Fruit fly (Drosophila melanogaster) whole organism, prepupa: ENCODE data around the gene Ir92a.

ENCODE experiments used
- CG10631 ChIP-seq: fragments of 200-800 bp; sonication (Bioruptor generic); optimal IDR thresholded peaks from 2 replicates; lab custom pipeline; 2016; ENCODE audit warnings: missing biosample characterization, missing genetic modification characterization
- CG11762 ChIP-seq: fragments of 200-800 bp; sonication (Bioruptor generic); optimal IDR thresholded peaks from 3 replicates; lab custom pipeline; 2016; ENCODE audit warnings: missing biosample characterization, missing genetic modification characterization; ENCODE audit not compliant: insufficient read depth
- CG15336 ChIP-seq: fragments of 200-800 bp; sonication (Bioruptor generic); IDR thresholded peaks from 2 replicates; pipeline ENCODE4 v1.3.6; 2022; ENCODE audit warnings: missing biosample characterization, missing genetic modification characterization
- CG16779 ChIP-seq: fragments of 200-800 bp; sonication (Bioruptor generic); optimal IDR thresholded peaks from 3 replicates; lab custom pipeline; 2017; ENCODE audit warnings: missing biosample characterization, mild to moderate bottlenecking, missing genetic modification characterization
- CG31627 ChIP-seq: fragments of 200-800 bp; sonication (Bioruptor generic); optimal IDR thresholded peaks from 3 replicates; lab custom pipeline; 2016; ENCODE audit warnings: missing biosample characterization, missing genetic modification characterization
- CG32006 ChIP-seq: fragments of 200-800 bp; sonication (Bioruptor generic); optimal IDR thresholded peaks from 3 replicates; lab custom pipeline; 2017; ENCODE audit warnings: missing biosample characterization, mild to moderate bottlenecking, missing genetic modification characterization
- CG34406 ChIP-seq: fragments of 200-800 bp; sonication (Bioruptor generic); optimal IDR thresholded peaks from 3 replicates; lab custom pipeline; 2016; ENCODE audit warnings: missing biosample characterization, missing genetic modification characterization
- CG6163 ChIP-seq: fragments of 200-800 bp; sonication (Bioruptor generic); IDR thresholded peaks from 3 replicates; pipeline ENCODE4 v1.3.6; 2022; ENCODE audit warnings: missing biosample characterization, missing genetic modification characterization
- CG6276 ChIP-seq: fragments of 200-800 bp; sonication (Bioruptor generic); optimal IDR thresholded peaks from 2 replicates; lab custom pipeline; 2017; ENCODE audit warnings: missing biosample characterization, mild to moderate bottlenecking, missing genetic modification characterization
- CG6792 ChIP-seq: fragments of 200-800 bp; sonication (Bioruptor generic); optimal IDR thresholded peaks from 3 replicates; lab custom pipeline; 2016; ENCODE audit warnings: missing biosample characterization, missing genetic modification characterization
- CG6854 ChIP-seq: fragments of 200-800 bp; sonication (Bioruptor generic); optimal IDR thresholded peaks from 2 replicates; lab custom pipeline; 2017; ENCODE audit warnings: missing biosample characterization, mild to moderate bottlenecking, missing genetic modification characterization
- CG7368 ChIP-seq: fragments of 200-800 bp; sonication (Bioruptor generic); optimal IDR thresholded peaks from 3 replicates; lab custom pipeline; 2016; ENCODE audit warnings: missing biosample characterization, missing genetic modification characterization
- CG9139 ChIP-seq: fragments of 200-800 bp; sonication (Bioruptor generic); optimal IDR thresholded peaks from 3 replicates; lab custom pipeline; 2017; ENCODE audit warnings: missing biosample characterization, mild to moderate bottlenecking, missing genetic modification characterization
- Eip75B ChIP-seq: fragments of 200-800 bp; sonication (Bioruptor generic); optimal IDR thresholded peaks from 3 replicates; lab custom pipeline; 2016; ENCODE audit warnings: missing biosample characterization, missing genetic modification characterization
- Ets96B ChIP-seq: fragments of 200-800 bp; optimal IDR thresholded peaks from 2 replicates; lab custom pipeline; 2019; ENCODE audit warnings: missing biosample characterization, mild to moderate bottlenecking, missing genetic modification characterization, moderate library complexity
- Gug ChIP-seq: fragments of 200-800 bp; sonication (Bioruptor generic); IDR thresholded peaks from 2 replicates; pipeline ENCODE4 v1.3.6; 2022; ENCODE audit warnings: missing biosample characterization, missing genetic modification characterization
- Hr38 ChIP-seq: sonication (Bioruptor generic); optimal IDR thresholded peaks from 2 replicates; lab custom pipeline; 2016; ENCODE audit warnings: missing biosample characterization, missing genetic modification characterization
- Hr39 ChIP-seq: fragments of 200-800 bp; sonication (Bioruptor generic); optimal IDR thresholded peaks from 2 replicates; lab custom pipeline; 2016; ENCODE audit warnings: missing biosample characterization, missing genetic modification characterization
- Hr4 ChIP-seq: fragments of 200-800 bp; sonication (Bioruptor generic); optimal IDR thresholded peaks from 3 replicates; lab custom pipeline; 2016; ENCODE audit warnings: missing biosample characterization, missing genetic modification characterization
- Lpt ChIP-seq: fragments of 200-800 bp; sonication (Bioruptor generic); optimal IDR thresholded peaks from 3 replicates; lab custom pipeline; 2016; ENCODE audit warnings: missing biosample characterization, missing genetic modification characterization
- OdsH ChIP-seq: fragments of 200-800 bp; sonication (Bioruptor generic); optimal IDR thresholded peaks from 3 replicates; lab custom pipeline; 2016; ENCODE audit warnings: missing biosample characterization, missing genetic modification characterization
- Sox102F ChIP-seq: fragments of 200-800 bp; sonication (Bioruptor generic); optimal IDR thresholded peaks from 2 replicates; lab custom pipeline; 2016; ENCODE audit warnings: missing biosample characterization, mild to moderate bottlenecking, missing genetic modification characterization
- Sox14 ChIP-seq: fragments of 200-800 bp; sonication (Bioruptor generic); optimal IDR thresholded peaks from 3 replicates; lab custom pipeline; 2016; ENCODE audit warnings: missing biosample characterization, missing genetic modification characterization
- Sox15 ChIP-seq: fragments of 200-800 bp; sonication (Bioruptor generic); optimal IDR thresholded peaks from 3 replicates; lab custom pipeline; 2016; ENCODE audit warnings: missing biosample characterization, missing genetic modification characterization
- achi ChIP-seq: fragments of 200-800 bp; sonication (Bioruptor generic); optimal IDR thresholded peaks from 3 replicates; lab custom pipeline; 2016; ENCODE audit warnings: missing biosample characterization, missing genetic modification characterization
- cyc ChIP-seq: fragments of 200-800 bp; sonication (Bioruptor generic); optimal IDR thresholded peaks from 3 replicates; lab custom pipeline; 2016; ENCODE audit warnings: missing biosample characterization, missing genetic modification characterization
- dac ChIP-seq: fragments of 200-800 bp; sonication (Bioruptor generic); optimal IDR thresholded peaks from 2 replicates; lab custom pipeline; 2017; ENCODE audit warnings: missing biosample characterization, mild to moderate bottlenecking, missing genetic modification characterization
- dsx ChIP-seq: fragments of 200-800 bp; optimal IDR thresholded peaks from 3 replicates; lab custom pipeline; 2019; ENCODE audit warnings: missing biosample characterization, mild to moderate bottlenecking, missing genetic modification characterization, moderate library complexity; ENCODE audit not compliant: poor library complexity, severe bottlenecking
- esn ChIP-seq: fragments of 200-800 bp; sonication (Bioruptor generic); optimal IDR thresholded peaks from 2 replicates; lab custom pipeline; 2016; ENCODE audit warnings: missing biosample characterization, mild to moderate bottlenecking, missing genetic modification characterization, moderate library complexity
- fd59A ChIP-seq: fragments of 200-800 bp; sonication (Bioruptor generic); optimal IDR thresholded peaks from 2 replicates; lab custom pipeline; 2017; ENCODE audit warnings: missing biosample characterization, mild to moderate bottlenecking, missing genetic modification characterization, missing genetic modification reagents
- fkh ChIP-seq: fragments of 200-800 bp; sonication (Bioruptor generic); optimal IDR thresholded peaks from 3 replicates; lab custom pipeline; 2017; ENCODE audit warnings: missing biosample characterization, mild to moderate bottlenecking, missing genetic modification characterization, moderate library complexity
- net ChIP-seq: fragments of 200-800 bp; sonication (Bioruptor generic); optimal IDR thresholded peaks from 3 replicates; lab custom pipeline; 2016; ENCODE audit warnings: missing biosample characterization, missing genetic modification characterization
- salr ChIP-seq, 2 experiments: fragments of 200-800 bp; sonication (Bioruptor generic); optimal IDR thresholded peaks; 3 replicates each; lab custom pipeline; 2016 to 2018; ENCODE audit warnings: missing biosample characterization in 2 of 2, missing genetic modification characterization in 2 of 2, mild to moderate bottlenecking in 1 of 2
- ss ChIP-seq, 2 experiments: fragments of 200-800 bp; sonication (Bioruptor generic); optimal IDR thresholded peaks; 2 replicates in 1 of 2; 3 replicates in 1 of 2; lab custom pipeline; 2017 to 2018; ENCODE audit warnings: mild to moderate bottlenecking in 2 of 2, missing biosample characterization in 2 of 2, missing genetic modification characterization in 2 of 2, moderate library complexity in 1 of 2
- svp ChIP-seq: fragments of 200-800 bp; sonication (Bioruptor generic); peaks from one replicate; lab custom pipeline; 2016; ENCODE audit warnings: missing biosample characterization, missing genetic modification characterization
- vri ChIP-seq: fragments of 200-800 bp; sonication (Bioruptor generic); optimal IDR thresholded peaks from 3 replicates; lab custom pipeline; 2016; ENCODE audit warnings: missing biosample characterization, mild to moderate bottlenecking, missing genetic modification characterization

The Ir92a gene

dm6 chr3R:20292030-20292879 lies 46.5 kb upstream of the Ir92a start (continued):
- peak; percentile 42 for TF ChIP-seq CG9139
- TF ChIP-seq CG32006 (GFP tag; lab: Kevin White, UChicago) = no peak
- TF ChIP-seq dac = no peak
- peak; percentile 83 for TF ChIP-seq Ets96B (tag; lab: Kevin White, UChicago)
- peak; percentile 82 for TF ChIP-seq Sox15 (GFP tag; lab: Kevin White, UChicago)
- TF ChIP-seq CG11762 (GFP tag; lab: Kevin White, UChicago) = peak; percentile 69
- TF ChIP-seq CG6854 (GFP tag; lab: Kevin White, UChicago) = no peak
- peak; percentile 86 for TF ChIP-seq CG31627
- peak; percentile 59 to 86 for TF ChIP-seq salr (GFP tag; optimal IDR thresholded peaks at IDR 0.05; lab: Kevin White, UChicago)
- peak; percentile 81 for TF ChIP-seq CG34406 (GFP tag; lab: Kevin White, UChicago)
- TF ChIP-seq vri (GFP tag; lab: Kevin White, UChicago) = no peak
- TF ChIP-seq esn = peak; percentile 91
- TF ChIP-seq achi (GFP tag; lab: Kevin White, UChicago) = peak; percentile 82
- TF ChIP-seq CG10631 = peak; percentile 91
- peak; percentile 54; the same call in 1 of the 3 replicates for TF ChIP-seq CG6163 (GFP tag; lab: Robert Waterston, UW)
- peak; percentile 64 for TF ChIP-seq Sox102F (GFP tag; lab: Kevin White, UChicago)
- TF ChIP-seq Sox14 (GFP tag; lab: Kevin White, UChicago) = peak; percentile 86
- peak; percentile 90 for TF ChIP-seq svp (GFP tag; lab: Kevin White, UChicago)
- TF ChIP-seq OdsH (GFP tag; lab: Kevin White, UChicago) = no peak
- TF ChIP-seq cyc (GFP tag; lab: Kevin White, UChicago) = peak; percentile 81

DNA sequence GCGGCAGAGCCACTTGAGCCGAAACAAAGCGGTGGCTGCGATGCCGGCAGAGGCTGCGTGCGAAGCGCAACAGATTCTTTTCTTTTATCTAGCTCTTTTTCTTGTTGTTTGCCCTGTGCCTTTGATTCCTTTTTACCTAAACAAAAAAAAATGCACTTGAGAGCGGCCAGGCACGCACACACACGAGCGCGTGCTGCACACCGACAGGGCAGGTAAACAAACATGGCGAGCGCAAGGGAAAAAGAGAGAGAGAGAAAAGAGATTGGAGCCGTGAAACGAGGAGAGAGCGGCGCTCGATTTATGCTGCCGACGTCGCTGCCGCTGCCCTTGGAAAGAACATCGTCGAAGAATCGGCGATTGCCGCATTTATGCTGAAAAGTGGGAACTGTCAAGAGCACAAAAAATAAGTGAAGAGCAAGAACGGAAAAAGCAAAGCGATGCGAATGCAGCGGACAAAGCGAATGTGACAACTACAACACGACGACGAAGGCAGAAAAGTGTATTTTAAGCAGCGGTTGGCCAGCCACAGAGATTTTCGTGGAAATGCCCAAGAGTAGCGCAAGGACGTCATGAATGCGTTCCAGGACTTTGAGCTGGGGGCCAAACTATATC lies 45.8 kb upstream of the Ir92a start:
- TF ChIP-seq ss (GFP tag; optimal IDR thresholded peaks at IDR 0.05; lab: Kevin White, UChicago) = peak in 1 of 2 experiments; percentile 70
- no peak for TF ChIP-seq fd59A
- no peak for TF ChIP-seq CG9139
- TF ChIP-seq Lpt = peak; percentile 35
- no peak for TF ChIP-seq Sox14 (GFP tag; lab: Kevin White, UChicago)
- TF ChIP-seq CG16779 (tag; lab: Kevin White, UChicago) = no peak
- TF ChIP-seq esn = no peak
- TF ChIP-seq fkh (GFP tag; lab: Kevin White, UChicago) = no peak
- TF ChIP-seq net (GFP tag; lab: Kevin White, UChicago) = no peak
- no peak for TF ChIP-seq CG31627
- TF ChIP-seq CG7368 (GFP tag; lab: Kevin White, UChicago) = no peak
- no peak for TF ChIP-seq CG6792
- TF ChIP-seq Hr39 = no peak
- no peak for TF ChIP-seq salr (GFP tag; optimal IDR thresholded peaks at IDR 0.05; lab: Kevin White, UChicago)
- TF ChIP-seq Hr4 (GFP tag; lab: Kevin White, UChicago) = no peak
- 0 out of 2 replicates have a peak, but pooled peaks have one; percentile 10 for TF ChIP-seq CG15336 (GFP tag; lab: Robert Waterston, UW)
- no peak for TF ChIP-seq Hr38 (GFP tag; lab: Kevin White, UChicago)
- TF ChIP-seq Ets96B (tag; lab: Kevin White, UChicago) = no peak
- TF ChIP-seq Eip75B (GFP tag; lab: Kevin White, UChicago) = no peak
- TF ChIP-seq Gug = no peak
- TF ChIP-seq CG6854 (GFP tag; lab: Kevin White, UChicago) = peak; percentile 53
- TF ChIP-seq, all 60 proteins: peak for 4

DNA sequence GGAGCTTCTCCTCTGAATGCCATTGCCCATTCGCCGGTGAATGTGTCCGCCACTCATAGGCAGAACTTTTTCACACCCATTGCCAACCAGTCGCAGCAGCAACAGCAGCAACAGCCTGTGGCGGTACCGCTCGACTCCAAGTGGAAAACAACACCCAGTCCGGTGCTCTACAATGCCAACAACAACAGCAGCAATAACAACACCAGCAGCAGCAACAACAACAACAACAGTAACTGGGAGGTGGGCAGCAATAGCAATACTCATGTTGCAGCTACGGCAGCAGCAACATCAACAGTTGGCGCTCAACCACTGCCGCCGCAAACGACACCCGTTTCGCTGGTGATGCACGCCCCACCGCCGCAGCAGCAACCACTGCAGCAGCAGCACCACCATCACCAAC lies 45.1 kb upstream of the Ir92a start:
- TF ChIP-seq dsx (GFP tag; lab: Kevin White, UChicago) = no peak
- no peak for TF ChIP-seq CG6276 (GFP tag; lab: Kevin White, UChicago)
